Worm (Caenorhabditis elegans): ENCODE data around the gene C16A11.4.

Gene C16A11.4

DNA sequence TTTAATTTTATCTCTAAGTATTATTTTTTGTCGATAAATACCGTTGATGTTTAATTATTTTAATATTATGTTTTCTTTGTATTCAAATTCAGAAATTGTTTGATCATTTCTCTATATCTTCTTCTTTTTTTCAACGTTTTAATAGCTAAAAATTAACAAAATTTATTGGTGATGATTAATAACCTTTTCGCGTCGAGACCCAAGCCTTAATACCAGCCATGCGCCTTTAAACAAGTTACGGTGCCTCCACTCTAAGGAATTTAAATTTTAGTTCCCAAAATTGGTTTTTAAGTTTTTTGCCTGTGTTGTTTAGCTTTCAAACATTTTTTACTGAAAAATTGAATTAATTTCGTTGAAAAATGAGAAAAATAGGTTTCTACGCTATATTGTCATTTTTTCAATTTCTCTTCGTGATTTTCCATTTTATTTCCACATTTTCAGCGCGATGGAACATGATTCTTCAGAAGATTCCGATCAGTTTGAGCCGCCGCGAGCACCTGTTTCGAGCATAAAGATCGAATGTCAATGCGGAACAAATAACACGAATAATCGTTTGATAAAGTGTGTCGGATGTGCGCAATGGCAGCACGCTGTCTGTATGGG lies 2.4 kb downstream of the C16A11.4 start, which contains the start of gene C16A11.3:
C16A11.3 (plus strand) TSS at position 440 of the 603 bp plus-strand sequence.
- TF ChIP-seq ama-1 (optimal IDR thresholded peaks at IDR 0.05) (no peak), peb-1 (tag; optimal IDR thresholded peaks at IDR 0.05) (no peak), crh-2 (tag; optimal IDR thresholded peaks at IDR 0.05) (no peak), nhr-237 (tag; optimal IDR thresholded peaks at IDR 0.05) (no peak), gmeb-1 (tag; optimal IDR thresholded peaks at IDR 0.05) (no peak), nhr-77 (tag; optimal IDR thresholded peaks at IDR 0.05) (no peak), mab-5 (tag; optimal IDR thresholded peaks at IDR 0.05) (no peak)

DNA sequence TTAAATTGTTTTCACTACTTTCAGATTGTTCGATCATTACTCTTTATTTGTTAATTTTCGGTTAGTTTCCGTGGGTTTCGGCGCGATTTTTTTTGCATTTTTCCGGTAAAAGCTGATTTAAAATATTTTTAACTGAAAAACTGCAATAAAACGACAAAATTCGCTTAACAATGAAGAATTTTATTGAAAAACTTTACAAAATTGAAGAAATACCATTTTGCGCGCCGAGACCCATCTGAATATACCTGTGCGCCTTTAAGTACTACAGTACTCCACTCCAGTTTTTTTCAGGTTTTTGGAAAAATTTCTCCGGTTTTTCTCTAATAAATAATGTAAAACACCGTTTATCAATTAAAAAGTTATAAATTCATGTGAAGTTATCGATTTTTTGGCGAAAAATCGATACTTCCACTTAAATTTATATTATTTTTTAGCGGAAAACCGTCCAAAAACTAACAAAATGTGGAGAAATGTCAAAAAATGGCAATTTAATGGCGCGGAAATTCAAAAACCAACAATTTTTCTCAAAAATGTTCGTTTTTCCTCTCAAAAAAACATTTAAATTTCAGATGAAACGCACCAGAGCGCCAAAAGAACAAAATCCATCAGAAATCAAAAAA lies 4.1 kb downstream of the C16A11.4 start, which contains the start of gene C16A11.10:
C16A11.10 (plus strand) TSS at position 570 of the 620 bp plus-strand sequence.
- TF ChIP-seq alr-1 (tag; optimal IDR thresholded peaks at IDR 0.05), result no peak
- TF ChIP-seq nhr-237 (tag; optimal IDR thresholded peaks at IDR 0.05), result no peak
- no peak for TF ChIP-seq lin-11 (tag; optimal IDR thresholded peaks at IDR 0.05)
- TF ChIP-seq F13H6.1 (tag; optimal IDR thresholded peaks at IDR 0.05), result no peak
- TF ChIP-seq dmd-4 (tag; optimal IDR thresholded peaks at IDR 0.05), result no peak
- TF ChIP-seq unc-62 (GFP tag; optimal IDR thresholded peaks at IDR 0.05), result no peak
- no peak for TF ChIP-seq aly-2 (tag; optimal IDR thresholded peaks at IDR 0.05)
- no peak for TF ChIP-seq sma-9 (GFP tag; optimal IDR thresholded peaks at IDR 0.05)
- no peak for TF ChIP-seq sma-9 (tag; optimal IDR thresholded peaks at IDR 0.05)
- no peak for TF ChIP-seq lin-39 (tag; optimal IDR thresholded peaks at IDR 0.05)
- no peak for TF ChIP-seq ztf-11 (tag; optimal IDR thresholded peaks at IDR 0.05)
- TF ChIP-seq nhr-10 (tag; optimal IDR thresholded peaks at IDR 0.05), result no peak

DNA sequence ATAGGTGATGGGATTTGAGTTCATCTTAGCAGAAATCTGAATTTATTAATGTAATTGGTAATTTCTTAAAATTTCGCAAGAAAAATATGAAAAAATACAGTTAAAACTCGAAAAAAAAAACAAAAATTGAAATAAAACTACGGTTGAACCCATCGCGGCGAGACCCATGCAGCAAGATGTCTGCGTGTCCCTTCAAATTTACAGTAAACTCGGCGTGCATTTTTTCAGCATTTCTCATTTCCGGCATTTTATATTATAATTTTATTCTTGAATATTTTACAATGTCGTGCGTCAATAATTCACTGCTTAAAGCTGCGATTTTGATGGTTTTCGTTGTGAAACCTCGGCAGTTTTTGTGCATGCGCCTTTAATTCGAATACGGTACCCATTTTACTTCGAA lies 9.1 kb downstream of the C16A11.4 start, which contains the start of gene fbxc-43:
fbxc-43 (minus strand) TSS at position 38 of the 400 bp plus-strand sequence.
- TF ChIP-seq nhr-10 (tag; optimal IDR thresholded peaks at IDR 0.05) (no peak), nhr-25 (tag; optimal IDR thresholded peaks at IDR 0.05) (no peak), egl-27 (tag; optimal IDR thresholded peaks at IDR 0.05) (no peak), nhr-12 (tag; optimal IDR thresholded peaks at IDR 0.05) (no peak), mdl-1 (tag; optimal IDR thresholded peaks at IDR 0.05) (no peak), dmd-4 (tag; optimal IDR thresholded peaks at IDR 0.05) (no peak), ceh-16 (tag; optimal IDR thresholded peaks at IDR 0.05) (no peak), sma-3 (GFP tag; optimal IDR thresholded peaks at IDR 0.05) (no peak), mbf-1 (tag; optimal IDR thresholded peaks at IDR 0.05) (no peak), lin-39 (tag; optimal IDR thresholded peaks at IDR 0.05) (no peak), ZK546.5 (tag; optimal IDR thresholded peaks at IDR 0.05) (no peak), ztf-11 (tag; optimal IDR thresholded peaks at IDR 0.05) (no peak), ceh-82 (tag; optimal IDR thresholded peaks at IDR 0.05) (no peak), nhr-21 (tag; optimal IDR thresholded peaks at IDR 0.05) (no peak), crh-2 (tag; optimal IDR thresholded peaks at IDR 0.05) (no peak)

DNA sequence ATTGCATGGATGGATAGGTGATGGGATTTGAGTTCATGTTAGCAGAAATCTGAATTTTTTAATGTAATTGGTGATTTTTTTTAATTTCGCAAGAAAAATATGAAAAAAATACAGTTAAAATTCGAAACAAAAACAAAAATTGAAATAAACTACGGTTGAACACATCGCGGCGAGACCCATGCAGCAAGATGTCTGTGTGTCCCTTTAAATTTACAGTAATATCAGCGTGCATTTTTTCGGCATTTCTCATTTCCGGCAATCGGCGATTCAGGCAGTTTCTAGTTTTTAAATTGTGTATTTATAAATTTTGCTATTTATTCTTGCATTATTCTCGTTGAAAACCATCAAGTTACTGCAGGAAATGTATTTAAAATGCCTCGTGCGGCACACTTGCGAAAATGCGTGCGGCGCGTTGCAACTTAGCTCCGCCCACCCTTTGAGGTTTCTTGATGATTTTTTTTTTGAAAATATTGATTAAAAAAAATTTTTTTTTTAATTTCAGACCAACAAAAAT lies 10.9 kb downstream of the C16A11.4 start, which contains the start of the genes fbxc-44 and C16A11.2:
fbxc-44 (minus strand) TSS at position 51 of the 514 bp plus-strand sequence.
C16A11.2 (plus strand) TSS at position 503 of the 514 bp plus-strand sequence.
- TF ChIP-seq nhr-12 (tag; optimal IDR thresholded peaks at IDR 0.05) (no peak), unc-55 (GFP tag; optimal IDR thresholded peaks at IDR 0.05) (peak; percentile 45), skn-1 (tag; optimal IDR thresholded peaks at IDR 0.05) (no peak), ceh-82 (tag; optimal IDR thresholded peaks at IDR 0.05) (no peak), ztf-4 (tag; optimal IDR thresholded peaks at IDR 0.05) (no peak), aly-2 (tag; optimal IDR thresholded peaks at IDR 0.05) (no peak), alr-1 (tag; optimal IDR thresholded peaks at IDR 0.05) (no peak), ama-1 (optimal IDR thresholded peaks at IDR 0.05) (no peak), gmeb-1 (tag; optimal IDR thresholded peaks at IDR 0.05) (peak; percentile 51), sma-9 (GFP tag; optimal IDR thresholded peaks at IDR 0.05) (no peak), sma-9 (tag; optimal IDR thresholded peaks at IDR 0.05) (no peak), unc-62 (GFP tag; optimal IDR thresholded peaks at IDR 0.05) (no peak), nhr-77 (tag; optimal IDR thresholded peaks at IDR 0.05) (no peak), ztf-11 (tag; optimal IDR thresholded peaks at IDR 0.05) (no peak), elt-3 (tag; optimal IDR thresholded peaks at IDR 0.05) (no peak), snpc-4 (tag; optimal IDR thresholded peaks at IDR 0.05) (no peak), nhr-129 (tag; optimal IDR thresholded peaks at IDR 0.05) (peak; percentile 5), lsy-2 (tag; optimal IDR thresholded peaks at IDR 0.05) (no peak), dmd-4 (tag; optimal IDR thresholded peaks at IDR 0.05) (no peak), peb-1 (tag; optimal IDR thresholded peaks at IDR 0.05) (no peak), mbf-1 (tag; optimal IDR thresholded peaks at IDR 0.05) (no peak), nhr-10 (tag; optimal IDR thresholded peaks at IDR 0.05) (no peak), nhr-237 (tag; optimal IDR thresholded peaks at IDR 0.05) (no peak), C34F6.9 (tag; optimal IDR thresholded peaks at IDR 0.05) (no peak), mdl-1 (tag; optimal IDR thresholded peaks at IDR 0.05) (no peak), nhr-23 (tag; optimal IDR thresholded peaks at IDR 0.05) (no peak), lin-39 (tag; optimal IDR thresholded peaks at IDR 0.05) (no peak), unc-39 (tag; optimal IDR thresholded peaks at IDR 0.05) (no peak), ZK546.5 (tag; optimal IDR thresholded peaks at IDR 0.05) (no peak), ztf-1 (GFP tag; conservative IDR thresholded peaks at IDR 0.05) (no peak), F13H6.1 (tag; optimal IDR thresholded peaks at IDR 0.05) (peak; percentile 22), lin-13 (GFP tag; optimal IDR thresholded peaks at IDR 0.05) (no peak), nhr-25 (tag; optimal IDR thresholded peaks at IDR 0.05) (no peak), crh-2 (tag; optimal IDR thresholded peaks at IDR 0.05) (no peak), nhr-21 (tag; optimal IDR thresholded peaks at IDR 0.05) (no peak), ceh-16 (tag; optimal IDR thresholded peaks at IDR 0.05) (no peak), lin-11 (tag; optimal IDR thresholded peaks at IDR 0.05) (peak; percentile 18)
